Worm (Caenorhabditis elegans) whole organism, late embryonic: Measurements from ENCODE around the gene C46H3.1.

Source experiments
- T23F11.4 ChIP-seq: fragments of 200-800 bp; sonication (Bioruptor generic); optimal IDR thresholded peaks from 2 replicates; lab custom pipeline; 2018; ENCODE audit warnings: mild to moderate bottlenecking, missing genetic modification characterization, missing compliant biosample characterization
- nhr-11 ChIP-seq: fragments of 150-350 bp; optimal IDR thresholded peaks from 2 replicates; lab custom pipeline; 2014; ENCODE audit warnings: missing biosample characterization, missing genetic modification characterization

ce11 chrX:1172024-1172423, 37.2 kb upstream of the C46H3.1 start:
- TF ChIP-seq nhr-11 (tag; lab: Kevin White, UChicago): no peak
- TF ChIP-seq T23F11.4: no peak
